Worm (Caenorhabditis elegans) whole organism, L4 larva: ENCODE results near the gene fbxc-42.
A peak's percentile ranks its signal among the peaks of the same experiment; 100 is the strongest.

ENCODE experiments used
- D1046.2 ChIP-seq: fragments of 200-800 bp; sonication (Bioruptor generic); IDR thresholded peaks from 2 replicates; pipeline ENCODE4 v1.3.6; 2022; ENCODE audit warnings: missing genetic modification characterization, missing compliant biosample characterization
- R02D3.7 ChIP-seq: fragments of 150-350 bp; sonication (generic microtip); optimal IDR thresholded peaks from 3 replicates; lab custom pipeline; 2014; ENCODE audit warnings: missing biosample characterization, missing genetic modification characterization
- Y105C5A.15 ChIP-seq: fragments of 200-800 bp; sonication (Bioruptor generic); IDR thresholded peaks from 2 replicates; pipeline ENCODE4 v1.3.6; 2022; ENCODE audit warnings: missing genetic modification characterization, missing compliant biosample characterization
- ZK546.5 ChIP-seq, 2 experiments: sonication (generic microtip); optimal IDR thresholded peaks; 2 replicates each; lab custom pipeline; 2017; ENCODE audit warnings: missing biosample characterization in 2 of 2, missing genetic modification characterization in 2 of 2
- aha-1 ChIP-seq: fragments of 150-350 bp; peaks from one replicate; lab custom pipeline; 2014; ENCODE audit warnings: missing biosample characterization, missing genetic modification characterization
- attf-4 ChIP-seq: sonication (generic microtip); optimal IDR thresholded peaks from 3 replicates; lab custom pipeline; 2017; ENCODE audit warnings: missing biosample characterization, missing genetic modification characterization
- ceh-20 ChIP-seq: fragments of 200-800 bp; sonication (Bioruptor generic); IDR thresholded peaks from 2 replicates; pipeline ENCODE4 v1.3.6; 2022; ENCODE audit warnings: missing genetic modification reagents, missing genetic modification characterization, missing compliant biosample characterization
- ceh-44 ChIP-seq: fragments of 200-800 bp; sonication (Bioruptor generic); IDR thresholded peaks from 2 replicates; pipeline ENCODE4 v1.3.6; 2022; ENCODE audit warnings: missing genetic modification reagents, missing genetic modification characterization, missing compliant biosample characterization
- ces-1 ChIP-seq: fragments of 150-350 bp; sonication (generic microtip); optimal IDR thresholded peaks from 4 replicates; lab custom pipeline; 2014; ENCODE audit warnings: missing biosample characterization, missing genetic modification reagents, missing genetic modification characterization
- daf-16 ChIP-seq, 3 experiments: sonication (generic microtip); optimal IDR thresholded peaks; 2 replicates each; lab custom pipeline; 2016 to 2017; ENCODE audit warnings: missing genetic modification characterization in 3 of 3, missing genetic modification reagents in 3 of 3, mild to moderate bottlenecking in 2 of 3, missing compliant biosample characterization in 2 of 3, missing biosample characterization in 1 of 3, moderate library complexity in 1 of 3
- daf-19 ChIP-seq: fragments of 200-800 bp; sonication (Bioruptor generic); conservative IDR thresholded peaks from 2 replicates; pipeline ENCODE4 v1.3.6; 2022; ENCODE audit warnings: missing genetic modification characterization, missing compliant biosample characterization
- daf-8 ChIP-seq: fragments of 200-800 bp; sonication (Bioruptor generic); IDR thresholded peaks from 2 replicates; pipeline ENCODE4 v1.3.6; 2022; ENCODE audit warnings: missing genetic modification characterization, missing compliant biosample characterization
- dmd-6 ChIP-seq: fragments of 200-800 bp; sonication (Bioruptor generic); IDR thresholded peaks from 2 replicates; pipeline ENCODE4 v1.3.6; 2022; ENCODE audit warnings: missing genetic modification reagents, missing genetic modification characterization, missing compliant biosample characterization
- dmd-8 ChIP-seq: fragments of 200-800 bp; sonication (Bioruptor generic); IDR thresholded peaks from 2 replicates; pipeline ENCODE4 v1.3.6; 2022; ENCODE audit warnings: missing genetic modification characterization, missing compliant biosample characterization
- egl-27 ChIP-seq: sonication (generic microtip); optimal IDR thresholded peaks from 3 replicates; lab custom pipeline; 2017; ENCODE audit warnings: missing biosample characterization, missing genetic modification reagents, missing genetic modification characterization
- fkh-10 ChIP-seq: fragments of 150-350 bp; optimal IDR thresholded peaks from 2 replicates; lab custom pipeline; 2014; ENCODE audit warnings: missing biosample characterization, missing genetic modification reagents, missing genetic modification characterization
- fos-1 ChIP-seq: fragments of 150-350 bp; optimal IDR thresholded peaks from 2 replicates; lab custom pipeline; 2014; ENCODE audit warnings: missing biosample characterization, missing genetic modification characterization
- hlh-11 ChIP-seq: fragments of 200-800 bp; sonication (Bioruptor generic); optimal IDR thresholded peaks from 2 replicates; lab custom pipeline; 2018; ENCODE audit warnings: mild to moderate bottlenecking, missing genetic modification characterization, missing compliant biosample characterization
- hlh-30 ChIP-seq: sonication (generic microtip); optimal IDR thresholded peaks from 2 replicates; lab custom pipeline; 2017; ENCODE audit warnings: antibody characterized with exemption, mild to moderate bottlenecking, missing genetic modification characterization, missing compliant biosample characterization; ENCODE audit not compliant: insufficient read depth
- jun-1 ChIP-seq: fragments of 150-350 bp; optimal IDR thresholded peaks from 2 replicates; lab custom pipeline; 2014; ENCODE audit warnings: missing biosample characterization, missing genetic modification reagents, missing genetic modification characterization
- madf-5 ChIP-seq, 2 experiments: fragments of 200-800 bp; sonication (Bioruptor generic); IDR thresholded peaks; 2 replicates each; pipeline ENCODE4 v1.3.6; 2022; ENCODE audit warnings: missing compliant biosample characterization in 2 of 2, missing genetic modification characterization in 2 of 2
- mes-2 ChIP-seq: sonication (generic microtip); optimal IDR thresholded peaks from 2 replicates; lab custom pipeline; 2016; ENCODE audit warnings: missing genotype, mild to moderate bottlenecking, missing genetic modification characterization, missing compliant biosample characterization; ENCODE audit not compliant: poor library complexity, severe bottlenecking
- mxl-2 ChIP-seq: fragments of 200-800 bp; sonication (Bioruptor generic); conservative IDR thresholded peaks from 2 replicates; pipeline ENCODE4 v1.3.6; 2022; ENCODE audit warnings: missing genetic modification reagents, missing genetic modification characterization, missing compliant biosample characterization
- nhr-111 ChIP-seq: fragments of 200-800 bp; sonication (Bioruptor generic); optimal IDR thresholded peaks from 2 replicates; lab custom pipeline; 2018; ENCODE audit warnings: mild to moderate bottlenecking, missing genetic modification characterization, missing compliant biosample characterization
- nhr-28 ChIP-seq: fragments of 150-350 bp; optimal IDR thresholded peaks from 2 replicates; lab custom pipeline; 2014; ENCODE audit warnings: missing biosample characterization, missing genetic modification characterization
- nhr-41 ChIP-seq: fragments of 200-800 bp; sonication (Bioruptor generic); IDR thresholded peaks from 2 replicates; pipeline ENCODE4 v1.3.6; 2022; ENCODE audit warnings: missing genetic modification reagents, missing genetic modification characterization, missing compliant biosample characterization
- nhr-77 ChIP-seq: fragments of 150-350 bp; optimal IDR thresholded peaks from 2 replicates; lab custom pipeline; 2014; ENCODE audit warnings: missing biosample characterization, missing genetic modification characterization
- pqm-1 ChIP-seq: sonication (generic microtip); optimal IDR thresholded peaks from 2 replicates; lab custom pipeline; 2017; ENCODE audit warnings: missing biosample characterization, missing genetic modification characterization
- snpc-4 ChIP-seq: fragments of 150-350 bp; optimal IDR thresholded peaks from 2 replicates; lab custom pipeline; 2014; ENCODE audit warnings: missing biosample characterization, missing genetic modification characterization
- unc-62 ChIP-seq, 3 experiments: fragments of 150-350 bp in 1 of 3; sonication (generic microtip); optimal IDR thresholded peaks in 2 of 3; peaks in 1 of 3; 1 replicate in 1 of 3; 2 replicates in 2 of 3; lab custom pipeline; 2014 to 2017; ENCODE audit warnings: missing biosample characterization in 3 of 3, missing genetic modification characterization in 3 of 3, missing genetic modification reagents in 3 of 3, missing genotype in 1 of 3
- zfp-2 ChIP-seq: sonication (generic microtip); optimal IDR thresholded peaks from 2 replicates; lab custom pipeline; 2016; ENCODE audit warnings: mild to moderate bottlenecking, missing genetic modification characterization, missing compliant biosample characterization
- zip-11 ChIP-seq: fragments of 200-800 bp; sonication (Bioruptor generic); IDR thresholded peaks from 2 replicates; pipeline ENCODE4 v1.3.6; 2022; ENCODE audit warnings: missing genetic modification characterization, missing compliant biosample characterization

fbxc-42 gene

ce11 chrII:991300-991699 is at the start of gene fbxc-42:
Gene fbxc-42 (plus strand): TSS chrII:991600.
- no peak for TF ChIP-seq madf-5 (GFP tag; IDR thresholded peaks at IDR 0.05; lab: Robert Waterston, UW)
- TF ChIP-seq attf-4 (tag; lab: Kevin White, UChicago), result no peak
- no peak for TF ChIP-seq hlh-30
- TF ChIP-seq fkh-10 (GFP tag; lab: Kevin White, UChicago), result no peak
- no peak for TF ChIP-seq snpc-4

- peak; percentile 92 for TF ChIP-seq pqm-1
- TF ChIP-seq nhr-77 (tag; lab: Kevin White, UChicago), result peak; percentile 36
- TF ChIP-seq jun-1 (tag; lab: Kevin White, UChicago), result no peak
- peak; percentile 32 for TF ChIP-seq hlh-11 (tag; lab: Kevin White, UChicago)
- TF ChIP-seq nhr-28 (tag; lab: Kevin White, UChicago), result peak; percentile 70
- TF ChIP-seq dmd-6 (GFP tag; lab: Robert Waterston, UW), result peak; percentile 81
- no peak for TF ChIP-seq zip-11 (GFP tag; lab: Robert Waterston, UW)
- TF ChIP-seq, all 104 proteins: peak for 5
These were observed 47.6 kb upstream of the fbxc-42 start, which contains the start of gene clec-43 for ce11 chrII:943773-944172. Gene clec-43 (plus strand): TSS chrII:944066.

ce11 chrII:948091-948490 is 43.3 kb upstream of the fbxc-42 start, which contains the start of gene fbxc-32:
Gene fbxc-32 (minus strand): TSS chrII:948191.
- TF ChIP-seq daf-19 (GFP tag; lab: Robert Waterston, UW), result no peak
- TF ChIP-seq, all 104 proteins: peak for 0

ce11 chrII:950374-950773 is 41.0 kb upstream of the fbxc-42 start:
- TF ChIP-seq daf-8 (GFP tag; lab: Robert Waterston, UW), result no peak
- TF ChIP-seq mxl-2 (GFP tag; lab: Robert Waterston, UW), result no peak
- no peak for TF ChIP-seq nhr-77 (tag; lab: Kevin White, UChicago)
- TF ChIP-seq R02D3.7, result no peak
- no peak for TF ChIP-seq daf-19 (GFP tag; lab: Robert Waterston, UW)
- TF ChIP-seq D1046.2 (GFP tag; lab: Robert Waterston, UW), result no peak
- no peak for TF ChIP-seq dmd-8 (GFP tag; lab: Robert Waterston, UW)
- TF ChIP-seq mes-2 (tag; lab: Kevin White, UChicago), result no peak
- TF ChIP-seq egl-27 (tag; lab: Kevin White, UChicago), result no peak
- TF ChIP-seq fkh-10 (GFP tag; lab: Kevin White, UChicago), result no peak
- TF ChIP-seq ZK546.5 (tag; optimal IDR thresholded peaks at IDR 0.05; lab: Kevin White, UChicago), result no peak
- TF ChIP-seq hlh-30, result no peak
- no peak for TF ChIP-seq ces-1 (GFP tag; lab: Kevin White, UChicago)
- TF ChIP-seq madf-5 (GFP tag; IDR thresholded peaks at IDR 0.05; lab: Robert Waterston, UW), result no peak
- TF ChIP-seq aha-1, result no peak

- TF ChIP-seq pqm-1 (no peak), nhr-111 (GFP tag; lab: Kevin White, UChicago) (no peak), fos-1 (tag; lab: Kevin White, UChicago) (no peak), hlh-30 (no peak), nhr-28 (tag; lab: Kevin White, UChicago) (no peak), daf-16 (GFP tag; optimal IDR thresholded peaks at IDR 0.05; lab: Kevin White, UChicago) (no peak), daf-16 (tag; optimal IDR thresholded peaks at IDR 0.05; lab: Kevin White, UChicago) (no peak), Y105C5A.15 (GFP tag; lab: Robert Waterston, UW) (no peak), unc-62 (GFP tag; optimal IDR thresholded peaks at IDR 0.05 in 1 of 2; lab: Kevin White, UChicago) (no peak), unc-62 (tag; optimal IDR thresholded peaks at IDR 0.05; lab: Kevin White, UChicago) (no peak), nhr-41 (GFP tag; lab: Robert Waterston, UW) (no peak), zfp-2 (no peak), ces-1 (GFP tag; lab: Kevin White, UChicago) (no peak), ceh-44 (no peak), ceh-20 (no peak), dmd-6 (GFP tag; lab: Robert Waterston, UW) (no peak)
- TF ChIP-seq, all 104 proteins: peak for 0
These were observed 38.3 kb upstream of the fbxc-42 start for ce11 chrII:953052-953451.
